Worm (Caenorhabditis elegans) whole organism, L3 larva: ENCODE measurements around the gene wdr-54.

Experiments used
- ceh-9 ChIP-seq: sonication (generic microtip); optimal IDR thresholded peaks from 2 replicates; lab custom pipeline; 2018; ENCODE audit warnings: missing biosample characterization, missing genetic modification characterization
- fos-1 ChIP-seq: fragments of 150-350 bp; optimal IDR thresholded peaks from 2 replicates; lab custom pipeline; 2014; ENCODE audit warnings: missing biosample characterization, missing genetic modification characterization
- nhr-43 ChIP-seq: sonication (generic microtip); optimal IDR thresholded peaks from 2 replicates; lab custom pipeline; 2016; ENCODE audit warnings: mild to moderate bottlenecking, missing genetic modification characterization, missing compliant biosample characterization; ENCODE audit not compliant: poor library complexity, severe bottlenecking
- nhr-76 ChIP-seq: fragments of 150-350 bp; sonication (generic microtip); optimal IDR thresholded peaks from 5 replicates; lab custom pipeline; 2014; ENCODE audit warnings: missing biosample characterization, missing genetic modification characterization

DNA sequence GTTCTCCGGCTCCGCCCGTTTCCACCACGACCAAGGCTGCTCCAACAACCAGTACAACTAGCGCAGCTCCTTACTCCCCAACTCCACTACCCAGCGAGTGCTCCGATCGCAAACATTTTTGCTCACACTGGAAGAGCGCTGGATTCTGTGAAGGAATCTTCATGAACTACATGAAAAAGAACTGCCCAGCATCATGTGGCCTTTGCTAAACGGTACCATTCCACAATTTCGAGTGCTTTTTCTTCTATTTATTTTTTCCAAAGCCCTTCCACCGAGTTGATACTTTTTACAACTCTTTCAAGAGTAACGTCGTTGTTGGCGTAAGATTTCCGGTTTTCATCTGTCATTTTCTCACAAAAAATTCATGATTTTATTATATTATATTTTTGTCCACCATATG, 48.7 kb upstream of the wdr-54 start:
- TF ChIP-seq nhr-43 (no peak), fos-1 (tag; lab: Kevin White, UChicago) (no peak), ceh-9 (tag; lab: Kevin White, UChicago) (no peak), nhr-76 (tag; lab: Kevin White, UChicago) (no peak)
